Worm (Caenorhabditis elegans) whole organism, L2 larva: ENCODE data around the gene T27A10.6.

ENCODE experiments used
- egl-27 ChIP-seq: sonication (generic microtip); optimal IDR thresholded peaks from 3 replicates; lab custom pipeline; 2017; ENCODE audit warnings: missing biosample characterization, missing genetic modification reagents, missing genetic modification characterization
- fos-1 ChIP-seq: fragments of 150-350 bp; optimal IDR thresholded peaks from 2 replicates; lab custom pipeline; 2014; ENCODE audit warnings: missing biosample characterization, missing genetic modification characterization
- lin-11 ChIP-seq: fragments of 150-350 bp; sonication (generic microtip); optimal IDR thresholded peaks from 2 replicates; lab custom pipeline; 2014; ENCODE audit warnings: missing biosample characterization, missing genetic modification characterization, inconsistent platforms, mixed read lengths
- lin-13 ChIP-seq: fragments of 150-350 bp; optimal IDR thresholded peaks from 2 replicates; lab custom pipeline; 2014; ENCODE audit warnings: missing biosample characterization, missing genetic modification reagents, missing genetic modification characterization
- lsy-2 ChIP-seq, 2 experiments: fragments of 150-350 bp in 1 of 2; sonication (generic microtip) in 1 of 2; optimal IDR thresholded peaks; 2 replicates each; lab custom pipeline; 2014 to 2017; ENCODE audit warnings: missing biosample characterization in 2 of 2, missing genetic modification characterization in 2 of 2
- mdl-1 ChIP-seq, 2 experiments: fragments of 150-350 bp in 1 of 2; sonication (generic microtip) in 1 of 2; optimal IDR thresholded peaks; 2 replicates each; lab custom pipeline; 2017; ENCODE audit warnings: missing biosample characterization in 2 of 2, missing genetic modification characterization in 2 of 2
- snpc-4 ChIP-seq: fragments of 150-350 bp; optimal IDR thresholded peaks from 2 replicates; lab custom pipeline; 2014; ENCODE audit warnings: missing biosample characterization, missing genetic modification characterization
- unc-39 ChIP-seq: fragments of 150-350 bp; optimal IDR thresholded peaks from 2 replicates; lab custom pipeline; 2014; ENCODE audit warnings: missing biosample characterization, missing genetic modification characterization
- zag-1 ChIP-seq: fragments of 150-350 bp; optimal IDR thresholded peaks from 2 replicates; lab custom pipeline; 2014; ENCODE audit warnings: missing biosample characterization, missing genetic modification characterization

DNA sequence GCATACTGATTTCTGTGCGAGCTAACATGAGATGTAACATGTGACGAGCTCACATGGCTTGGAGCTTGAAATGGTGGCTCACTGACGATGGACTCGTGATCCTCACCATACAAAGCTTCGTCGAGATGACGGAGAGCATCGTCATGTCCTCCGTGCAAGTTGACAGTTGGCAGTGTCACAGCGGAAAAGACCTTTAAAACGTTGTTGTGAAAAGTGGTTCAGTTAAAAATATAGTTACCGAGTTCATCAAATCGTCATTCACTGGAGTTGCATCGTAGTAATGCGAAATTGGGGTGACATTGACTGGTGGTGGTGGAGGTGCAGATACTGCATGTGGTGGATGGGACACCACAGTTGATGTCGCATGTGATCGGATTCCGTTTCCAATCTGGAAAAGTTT is 14.3 kb upstream of the T27A10.6 start:
- TF ChIP-seq lin-13, result no peak
- no peak for TF ChIP-seq lsy-2 (tag; optimal IDR thresholded peaks at IDR 0.05; lab: Kevin White, UChicago)
- TF ChIP-seq egl-27, result no peak
- TF ChIP-seq mdl-1 (tag; optimal IDR thresholded peaks at IDR 0.05; lab: Kevin White, UChicago), result no peak
- TF ChIP-seq unc-39 (tag; lab: Kevin White, UChicago), result no peak
- TF ChIP-seq lin-11, result no peak
- no peak for TF ChIP-seq fos-1 (tag; lab: Kevin White, UChicago)
- TF ChIP-seq snpc-4 (tag; lab: Kevin White, UChicago), result no peak
- no peak for TF ChIP-seq zag-1
